Worm (Caenorhabditis elegans) whole organism, midembryonic: ENCODE measurements around the gene Y43C5A.2.

ENCODE experiments used
- T22C8.4 ChIP-seq: fragments of 200-800 bp; sonication (Bioruptor generic); IDR thresholded peaks from 2 replicates; pipeline ENCODE4 v1.3.6; 2022; ENCODE audit warnings: missing genetic modification characterization, missing compliant biosample characterization
- cog-1 ChIP-seq: sonication (generic microtip); optimal IDR thresholded peaks from 2 replicates; lab custom pipeline; 2016; ENCODE audit warnings: missing genetic modification characterization, missing compliant biosample characterization
- flt-1 ChIP-seq: fragments of 200-800 bp; sonication (Bioruptor generic); IDR thresholded peaks from 2 replicates; pipeline ENCODE4 v1.3.6; 2022; ENCODE audit warnings: missing genetic modification characterization, missing compliant biosample characterization
- klf-2 ChIP-seq: fragments of 200-800 bp; sonication (Bioruptor generic); conservative IDR thresholded peaks from 2 replicates; pipeline ENCODE4 v1.3.6; 2022; ENCODE audit warnings: missing genetic modification reagents, missing genetic modification characterization, missing compliant biosample characterization
- med-1 ChIP-seq: sonication (generic microtip); optimal IDR thresholded peaks from 2 replicates; lab custom pipeline; 2017; ENCODE audit warnings: missing genetic modification characterization, mild to moderate bottlenecking, missing compliant biosample characterization, antibody characterized with exemption, missing genetic modification reagents; ENCODE audit not compliant: insufficient read depth
- ref-1 ChIP-seq: fragments of 200-800 bp; sonication (Bioruptor generic); conservative IDR thresholded peaks from 2 replicates; pipeline ENCODE4 v1.3.6; 2022; ENCODE audit warnings: missing genetic modification reagents, missing genetic modification characterization, missing compliant biosample characterization
- tab-1 ChIP-seq: fragments of 200-800 bp; sonication (Bioruptor generic); IDR thresholded peaks from 2 replicates; pipeline ENCODE4 v1.3.6; 2022; ENCODE audit warnings: missing genetic modification characterization, missing compliant biosample characterization
- ztf-29 ChIP-seq: fragments of 200-800 bp; sonication (Bioruptor generic); IDR thresholded peaks from 2 replicates; pipeline ENCODE4 v1.3.6; 2022; ENCODE audit warnings: missing genetic modification reagents, missing genetic modification characterization, missing compliant biosample characterization

DNA sequence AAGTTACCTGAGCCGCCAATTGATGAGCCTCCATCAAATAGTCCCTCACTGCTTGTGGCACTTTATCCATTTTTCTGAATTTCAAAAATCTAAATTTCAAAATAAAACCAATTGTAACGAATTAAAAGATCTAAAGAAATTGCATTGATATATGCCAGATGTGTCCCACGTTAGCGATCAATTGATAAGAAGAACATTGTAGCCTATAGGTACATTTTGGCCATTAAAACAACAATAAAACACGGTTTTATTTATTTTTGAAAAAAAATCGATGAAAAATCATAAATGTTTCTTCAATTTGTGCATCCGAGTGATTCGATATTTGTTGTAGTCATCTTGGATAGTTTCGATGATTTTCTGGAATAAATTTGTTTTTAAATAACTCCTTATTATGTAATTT lies 30.6 kb upstream of the Y43C5A.2 start, which contains the start of gene ech-8:
- no peak for TF ChIP-seq ref-1 (GFP tag; lab: Robert Waterston, UW)
- TF ChIP-seq flt-1 (GFP tag; lab: Robert Waterston, UW): no peak
- no peak for TF ChIP-seq med-1 (GFP tag; lab: Kevin White, UChicago)
- no peak for TF ChIP-seq klf-2 (GFP tag; lab: Robert Waterston, UW)
- no peak for TF ChIP-seq T22C8.4
- TF ChIP-seq tab-1 (GFP tag; lab: Robert Waterston, UW): no peak
- TF ChIP-seq cog-1: no peak
- no peak for TF ChIP-seq ztf-29
